Worm (Caenorhabditis elegans) whole organism, young adult: ENCODE measurements around the gene nlp-80.

Source experiments
- egl-44 ChIP-seq: fragments of 200-800 bp; sonication (Bioruptor generic); IDR thresholded peaks from 2 replicates; pipeline ENCODE4 v1.3.6; 2022; ENCODE audit warnings: missing genetic modification reagents, missing genetic modification characterization, missing compliant biosample characterization
- nfyb-1 ChIP-seq: fragments of 200-800 bp; sonication (Bioruptor generic); IDR thresholded peaks from 2 replicates; pipeline ENCODE4 v1.3.6; 2022; ENCODE audit warnings: missing genetic modification reagents, missing genetic modification characterization, missing compliant biosample characterization
- unc-62 ChIP-seq: fragments of 150-350 bp; optimal IDR thresholded peaks from 2 replicates; lab custom pipeline; 2014; ENCODE audit warnings: missing biosample characterization, missing genetic modification reagents, missing genetic modification characterization

DNA sequence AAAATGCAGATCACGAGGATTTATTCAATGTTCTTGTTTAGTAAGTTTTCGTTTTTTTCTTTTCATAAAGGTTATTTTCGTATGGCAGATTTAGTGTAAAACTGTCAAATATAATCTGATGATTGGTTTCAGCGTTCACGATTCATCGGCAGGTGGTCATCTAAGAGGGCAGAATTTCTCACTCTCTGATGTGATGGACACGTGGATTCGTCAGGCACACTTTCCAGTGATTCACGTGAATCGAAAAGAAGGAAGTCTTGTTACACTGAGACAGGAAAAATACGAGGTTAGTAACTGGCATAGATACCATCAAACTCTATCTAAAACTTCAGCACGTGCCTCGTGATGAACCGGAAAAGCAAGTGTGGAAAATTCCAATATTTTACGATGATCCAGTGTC, 29.3 kb upstream of the nlp-80 start:
- no peak for TF ChIP-seq nfyb-1 (GFP tag; lab: Robert Waterston, UW)
- TF ChIP-seq egl-44 (GFP tag; lab: Robert Waterston, UW), result no peak
- no peak for TF ChIP-seq unc-62 (GFP tag; lab: Kevin White, UChicago)
